Comparison of ENCODE assay signal across 3 worm cellular contexts in genomic region chrV:8163199-8163598, ce11.
TF ChIP-seq lines count a peak whose summit lies in the region.

No protein-coding gene starts in this region.

TF ChIP-seq in whole organism, L1 larva, 84 proteins besides CTCF, POLR2A, EP300 and RAD21:
- TF ChIP-seq lin-15B (tag; optimal IDR thresholded peaks at IDR 0.05; lab: Kevin White, UChicago) = no peak
- TF ChIP-seq nhr-85 (tag; lab: Kevin White, UChicago) = peak; percentile 20
- TF ChIP-seq hpl-2 (GFP tag; optimal IDR thresholded peaks at IDR 0.05; lab: Kevin White, UChicago) = no peak
- TF ChIP-seq lin-35 (GFP tag; optimal IDR thresholded peaks at IDR 0.05; lab: Kevin White, UChicago) = no peak
- TF ChIP-seq efl-1 (optimal IDR thresholded peaks at IDR 0.05; lab: Kevin White, UChicago) = no peak
- peak in 1 of 2 experiments; percentile 62 for TF ChIP-seq efl-1 (GFP tag; optimal IDR thresholded peaks at IDR 0.05 in 1 of 2; lab: Kevin White, UChicago)
- TF ChIP-seq nhr-47 (tag; optimal IDR thresholded peaks at IDR 0.05; lab: Kevin White, UChicago) = no peak
- no peak for TF ChIP-seq fos-1 (tag; optimal IDR thresholded peaks at IDR 0.05; lab: Kevin White, UChicago)

TF ChIP-seq in whole organism, L3 larva, 47 proteins besides CTCF, POLR2A, EP300 and RAD21:
- no peak for TF ChIP-seq ama-1 (optimal IDR thresholded peaks at IDR 0.05; lab: Kevin White, UChicago)
- TF ChIP-seq nhr-76 (tag; optimal IDR thresholded peaks at IDR 0.05; lab: Kevin White, UChicago) = no peak
- no peak for TF ChIP-seq unc-39 (tag; optimal IDR thresholded peaks at IDR 0.05; lab: Kevin White, UChicago)
- peak; percentile 7 for TF ChIP-seq pha-4 (tag; optimal IDR thresholded peaks at IDR 0.05; lab: Kevin White, UChicago)
- no peak for TF ChIP-seq fkh-2 (tag; optimal IDR thresholded peaks at IDR 0.05; lab: Kevin White, UChicago)

TF ChIP-seq in whole organism, L4 larva, 104 proteins besides CTCF, POLR2A, EP300 and RAD21:
- no peak for TF ChIP-seq dmd-8 (GFP tag; IDR thresholded peaks at IDR 0.05; lab: Robert Waterston, UW)
- no peak for TF ChIP-seq daf-16 (GFP tag; optimal IDR thresholded peaks at IDR 0.05; lab: Kevin White, UChicago)
- peak; percentile 53 for TF ChIP-seq daf-16 (tag; optimal IDR thresholded peaks at IDR 0.05; lab: Kevin White, UChicago)
